Worm (Caenorhabditis elegans): ENCODE measurements around the gene lin-14.

Gene lin-14

ce11 chrX:11480990-11481824, 15.8 kb downstream of the lin-14 start (continued):
- TF ChIP-seq madf-9 (GFP tag; conservative IDR thresholded peaks at IDR 0.05) (no peak), tra-1 (GFP tag; IDR thresholded peaks at IDR 0.05) (0 out of 2 replicates have a peak, but pooled peaks have one; percentile 65), F37D6.2 (tag; optimal IDR thresholded peaks at IDR 0.05) (no peak), fos-1 (tag; optimal IDR thresholded peaks at IDR 0.05) (no peak), lin-29 (GFP tag; IDR thresholded peaks at IDR 0.05) (no peak), D1046.2 (GFP tag; IDR thresholded peaks at IDR 0.05) (peak; percentile 57; the same call in 1 of the 2 replicates), F10B5.3 (tag; optimal IDR thresholded peaks at IDR 0.05) (no peak), madf-5 (GFP tag; IDR thresholded peaks at IDR 0.05) (no peak), skn-1 (tag; optimal IDR thresholded peaks at IDR 0.05) (no peak), rbr-2 (tag; optimal IDR thresholded peaks at IDR 0.05) (no peak), spr-3 (GFP tag; optimal IDR thresholded peaks at IDR 0.05) (no peak), pha-4 (GFP tag; IDR thresholded peaks at IDR 0.05) (peak; percentile 27; the same call in 1 of the 2 replicates), pha-4 (tag; optimal IDR thresholded peaks at IDR 0.05) (no peak), nhr-28 (tag; optimal IDR thresholded peaks at IDR 0.05) (peak; percentile 87), lin-38 (GFP tag; IDR thresholded peaks at IDR 0.05) (0 out of 2 replicates have a peak, but pooled peaks have one; percentile 18), arid-1 (GFP tag; conservative IDR thresholded peaks at IDR 0.05) (no peak), set-16 (GFP tag; IDR thresholded peaks at IDR 0.05) (no peak), aly-2 (tag; optimal IDR thresholded peaks at IDR 0.05) (no peak), dmd-9 (GFP tag; IDR thresholded peaks at IDR 0.05) (no peak), dpl-1 (GFP tag; optimal IDR thresholded peaks at IDR 0.05) (no peak), tag-97 (GFP tag; IDR thresholded peaks at IDR 0.05) (no peak; the same call in 1 of the 2 replicates), snpc-4 (tag; optimal IDR thresholded peaks at IDR 0.05) (no peak), hlh-11 (tag; optimal IDR thresholded peaks at IDR 0.05) (peak; percentile 84), nhr-11 (tag; optimal IDR thresholded peaks at IDR 0.05) (no peak), unc-39 (tag; optimal IDR thresholded peaks at IDR 0.05) (no peak), php-3 (GFP tag; IDR thresholded peaks at IDR 0.05) (peak; percentile 71), Y75B8A.6 (GFP tag; IDR thresholded peaks at IDR 0.05) (no peak), egl-27 (tag; optimal IDR thresholded peaks at IDR 0.05) (peak; percentile 21), nhr-102 (tag; optimal IDR thresholded peaks at IDR 0.05) (no peak), ceh-44 (GFP tag; IDR thresholded peaks at IDR 0.05) (no peak), sdz-12 (GFP tag; optimal IDR thresholded peaks at IDR 0.05) (no peak), ceh-82 (tag; optimal IDR thresholded peaks at IDR 0.05) (no peak), lin-13 (GFP tag; optimal IDR thresholded peaks at IDR 0.05) (no peak), nhr-6 (tag; optimal IDR thresholded peaks at IDR 0.05) (no peak), zag-1 (tag; optimal IDR thresholded peaks at IDR 0.05) (no peak), nhr-48 (tag; optimal IDR thresholded peaks at IDR 0.05) (no peak), snpc-1.2 (GFP tag; IDR thresholded peaks at IDR 0.05) (no peak), ceh-20 (GFP tag; IDR thresholded peaks at IDR 0.05) (no peak), daf-19 (GFP tag; conservative IDR thresholded peaks at IDR 0.05) (no peak), daf-16 (GFP tag; optimal IDR thresholded peaks at IDR 0.05) (no peak), daf-16 (tag; optimal IDR thresholded peaks at IDR 0.05) (peak; percentile 60), daf-12 (tag; optimal IDR thresholded peaks at IDR 0.05) (no peak), mxl-3 (GFP tag; optimal IDR thresholded peaks at IDR 0.05) (no peak), nhr-77 (tag; optimal IDR thresholded peaks at IDR 0.05) (peak; percentile 54), hif-1 (tag; optimal IDR thresholded peaks at IDR 0.05) (no peak), nhr-10 (tag; optimal IDR thresholded peaks at IDR 0.05) (no peak), zfp-3 (GFP tag; conservative IDR thresholded peaks at IDR 0.05) (no peak), ces-1 (GFP tag; optimal IDR thresholded peaks at IDR 0.05) (no peak), hlh-30 (tag; optimal IDR thresholded peaks at IDR 0.05; ENCODE audit: insufficient read depth) (peak; percentile 49), dmd-8 (GFP tag; IDR thresholded peaks at IDR 0.05) (no peak), spr-1 (tag; optimal IDR thresholded peaks at IDR 0.05) (no peak)

All from whole organism, L4 larva.